Fruit fly (Drosophila melanogaster): ENCODE results near the gene pic.

dm6 chr3R:13057121-13057805 lies 5.2 kb downstream of the pic start, which contains the start of gene sim:
- no peak for TF ChIP-seq Snoo (tag; optimal IDR thresholded peaks at IDR 0.05)
- TF ChIP-seq Pif1A (GFP tag; optimal IDR thresholded peaks at IDR 0.05) = no peak
